Comparison of ENCODE assay signal across 3 worm cellular contexts in genomic region chrIII:7534648-7535047, ce11.
TF ChIP-seq lines count a peak whose summit lies in the region.

No protein-coding gene starts in this region.

TF ChIP-seq in whole organism, L1 larva, 84 proteins besides CTCF, POLR2A, EP300 and RAD21 (continued from another document and continues in another):
- TF ChIP-seq ama-1 (optimal IDR thresholded peaks at IDR 0.05; lab: Kevin White, UChicago) (no peak), pqm-1 (tag; optimal IDR thresholded peaks at IDR 0.05; lab: Kevin White, UChicago) (no peak), C16A3.4 (tag; optimal IDR thresholded peaks at IDR 0.05; lab: Kevin White, UChicago) (no peak), ceh-88 (GFP tag; IDR thresholded peaks at IDR 0.05; lab: Robert Waterston, UW) (no peak), efl-1 (optimal IDR thresholded peaks at IDR 0.05; lab: Kevin White, UChicago) (no peak), efl-1 (GFP tag; optimal IDR thresholded peaks at IDR 0.05 in 1 of 2; lab: Kevin White, UChicago) (no peak), fos-1 (tag; optimal IDR thresholded peaks at IDR 0.05; lab: Kevin White, UChicago) (no peak), mep-1 (tag; optimal IDR thresholded peaks at IDR 0.05; lab: Kevin White, UChicago) (peak; percentile 45), efl-3 (GFP tag; optimal IDR thresholded peaks at IDR 0.05; lab: Kevin White, UChicago) (no peak), rnt-1 (tag; optimal IDR thresholded peaks at IDR 0.05; lab: Kevin White, UChicago) (peak; percentile 70), unc-30 (tag; optimal IDR thresholded peaks at IDR 0.05; lab: Kevin White, UChicago) (no peak), Y116A8C.19 (tag; optimal IDR thresholded peaks at IDR 0.05; lab: Kevin White, UChicago; ENCODE audit: borderline replicate concordance) (no peak), nhr-19 (GFP tag; conservative IDR thresholded peaks at IDR 0.05; lab: Robert Waterston, UW) (peak; percentile 51), nhr-71 (tag; optimal IDR thresholded peaks at IDR 0.05; lab: Kevin White, UChicago) (peak; percentile 76), lir-3 (tag; optimal IDR thresholded peaks at IDR 0.05; lab: Kevin White, UChicago; ENCODE audit: poor library complexity) (no peak), nhr-47 (tag; optimal IDR thresholded peaks at IDR 0.05; lab: Kevin White, UChicago) (no peak), unc-86 (tag; optimal IDR thresholded peaks at IDR 0.05; lab: Kevin White, UChicago) (no peak), nhr-20 (tag; optimal IDR thresholded peaks at IDR 0.05; lab: Kevin White, UChicago) (peak; percentile 44), grh-1 (GFP tag; IDR thresholded peaks at IDR 0.05; lab: Robert Waterston, UW) (no peak), aly-2 (tag; optimal IDR thresholded peaks at IDR 0.05; lab: Kevin White, UChicago) (no peak), nhr-77 (tag; optimal IDR thresholded peaks at IDR 0.05; lab: Kevin White, UChicago) (no peak), sox-4 (tag; optimal IDR thresholded peaks at IDR 0.05; lab: Kevin White, UChicago) (no peak), hlh-4 (tag; optimal IDR thresholded peaks at IDR 0.05; lab: Kevin White, UChicago) (no peak), ztf-11 (tag; optimal IDR thresholded peaks at IDR 0.05; lab: Kevin White, UChicago) (peak in 1 of 2 experiments; percentile 62), ztf-4 (tag; optimal IDR thresholded peaks at IDR 0.05; lab: Kevin White, UChicago) (no peak), jun-1 (tag; optimal IDR thresholded peaks at IDR 0.05; lab: Kevin White, UChicago) (no peak), nhr-76 (tag; optimal IDR thresholded peaks at IDR 0.05; lab: Kevin White, UChicago) (no peak), fkh-10 (GFP tag; optimal IDR thresholded peaks at IDR 0.05; lab: Kevin White, UChicago) (no peak), hlh-17 (GFP tag; optimal IDR thresholded peaks at IDR 0.05; lab: Kevin White, UChicago; ENCODE audit: borderline replicate concordance) (no peak), xbp-1 (tag; optimal IDR thresholded peaks at IDR 0.05; lab: Kevin White, UChicago) (peak; percentile 34), irx-1 (tag; optimal IDR thresholded peaks at IDR 0.05; lab: Kevin White, UChicago) (no peak), lin-35 (GFP tag; optimal IDR thresholded peaks at IDR 0.05; lab: Kevin White, UChicago) (no peak), mab-9 (GFP tag; IDR thresholded peaks at IDR 0.05; lab: Robert Waterston, UW) (no peak), skn-1 (tag; optimal IDR thresholded peaks at IDR 0.05; lab: Kevin White, UChicago) (no peak), sptf-1 (tag; optimal IDR thresholded peaks at IDR 0.05; lab: Kevin White, UChicago) (no peak), mdl-1 (tag; optimal IDR thresholded peaks at IDR 0.05; lab: Kevin White, UChicago) (no peak), pag-3 (tag; optimal IDR thresholded peaks at IDR 0.05; lab: Kevin White, UChicago; ENCODE audit: borderline replicate concordance, insufficient read depth) (no peak), lsy-2 (tag; optimal IDR thresholded peaks at IDR 0.05; lab: Kevin White, UChicago) (peak; percentile 65 to 81), tlp-1 (tag; optimal IDR thresholded peaks at IDR 0.05; lab: Kevin White, UChicago) (no peak), nhr-90 (tag; optimal IDR thresholded peaks at IDR 0.05; lab: Kevin White, UChicago; ENCODE audit: poor library complexity) (peak; percentile 16), unc-98 (GFP tag; IDR thresholded peaks at IDR 0.05; lab: Robert Waterston, UW) (no peak), dsc-1 (tag; optimal IDR thresholded peaks at IDR 0.05; lab: Kevin White, UChicago) (no peak), ceh-82 (tag; optimal IDR thresholded peaks at IDR 0.05; lab: Kevin White, UChicago) (no peak), nhr-28 (tag; optimal IDR thresholded peaks at IDR 0.05; lab: Kevin White, UChicago) (no peak), isw-1 (GFP tag; IDR thresholded peaks at IDR 0.05; lab: Robert Waterston, UW) (no peak)

TF ChIP-seq in whole organism, L2 larva, 48 proteins besides CTCF, POLR2A, EP300 and RAD21 (continued from another document):
- TF ChIP-seq nhr-237 (tag; optimal IDR thresholded peaks at IDR 0.05; lab: Kevin White, UChicago), result no peak
- peak; percentile 63 for TF ChIP-seq lin-13 (GFP tag; optimal IDR thresholded peaks at IDR 0.05; lab: Kevin White, UChicago)
- TF ChIP-seq F13H6.1 (tag; optimal IDR thresholded peaks at IDR 0.05; lab: Kevin White, UChicago), result peak; percentile 9
- no peak for TF ChIP-seq unc-39 (tag; optimal IDR thresholded peaks at IDR 0.05; lab: Kevin White, UChicago)
- TF ChIP-seq unc-55 (GFP tag; optimal IDR thresholded peaks at IDR 0.05; lab: Kevin White, UChicago), result peak; percentile 61
- TF ChIP-seq mdl-1 (tag; optimal IDR thresholded peaks at IDR 0.05; lab: Kevin White, UChicago), result peak in 1 of 2 experiments; percentile 4
- TF ChIP-seq R02D3.7 (tag; optimal IDR thresholded peaks at IDR 0.05; lab: Kevin White, UChicago), result no peak
TF ChIP-seq in whole organism, L2 larva: peak in this region for 13.

TF ChIP-seq in whole organism, late embryonic, 69 proteins besides CTCF, POLR2A, EP300 and RAD21 (continued from another document):
- TF ChIP-seq C08G9.2 (tag; optimal IDR thresholded peaks at IDR 0.05; lab: Kevin White, UChicago) (no peak), fkh-10 (GFP tag; optimal IDR thresholded peaks at IDR 0.05; lab: Kevin White, UChicago) (no peak), K02D7.2 (tag; optimal IDR thresholded peaks at IDR 0.05; lab: Kevin White, UChicago) (no peak), ceh-18 (tag; optimal IDR thresholded peaks at IDR 0.05; lab: Kevin White, UChicago) (no peak), pha-2 (tag; optimal IDR thresholded peaks at IDR 0.05; lab: Kevin White, UChicago) (no peak), ceh-24 (tag; optimal IDR thresholded peaks at IDR 0.05; lab: Kevin White, UChicago) (no peak), elt-2 (tag; optimal IDR thresholded peaks at IDR 0.05; lab: Kevin White, UChicago) (no peak), rnt-1 (tag; optimal IDR thresholded peaks at IDR 0.05; lab: Kevin White, UChicago) (peak; percentile 12), fax-1 (tag; optimal IDR thresholded peaks at IDR 0.05; lab: Kevin White, UChicago) (no peak), ahr-1 (tag; optimal IDR thresholded peaks at IDR 0.05; lab: Kevin White, UChicago) (no peak), ceh-48 (tag; optimal IDR thresholded peaks at IDR 0.05; lab: Kevin White, UChicago) (no peak), unc-55 (GFP tag; optimal IDR thresholded peaks at IDR 0.05; lab: Kevin White, UChicago) (peak; percentile 94)
